Comparison of ENCODE assay signal across 1 fruit fly cellular context in the genomic region with DNA sequence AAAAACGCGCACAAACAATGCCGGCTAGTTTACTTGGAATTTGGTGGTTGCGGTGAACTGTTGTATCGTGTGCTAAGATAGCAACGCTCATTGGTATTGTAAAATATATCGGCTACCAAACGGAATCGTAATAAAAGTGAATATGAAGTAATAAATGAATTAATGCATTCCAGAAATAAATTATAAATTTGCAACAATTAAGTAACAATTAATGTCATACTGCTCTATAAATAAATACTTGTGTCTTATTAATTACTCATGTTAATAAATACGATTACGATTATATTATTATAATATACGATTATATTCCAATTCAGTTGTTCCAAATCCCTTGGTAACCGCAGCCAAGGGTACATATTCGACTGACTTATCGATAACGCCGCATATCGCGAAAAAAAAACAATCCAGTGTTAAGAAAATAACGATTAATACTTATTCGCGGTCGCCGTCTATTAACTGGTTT.
TF ChIP-seq lines count a peak whose summit lies in the region.

Gene SmD1 (minus strand): TSS at position 62 of the 463 bp plus-strand sequence.
Gene Ptp69D (plus strand): TSS at position 396 of the 463 bp plus-strand sequence.

TF ChIP-seq in whole organism, embryonic, 481 proteins besides CTCF, POLR2A, EP300 and RAD21 (continued from another document):
- no peak for TF ChIP-seq hth (optimal IDR thresholded peaks at IDR 0.05; lab: Kevin White, UChicago)
- peak; percentile 85 for TF ChIP-seq CG14860 (GFP tag; IDR thresholded peaks at IDR 0.05; lab: Robert Waterston, UW; ENCODE audit: partially characterized antibody)
- TF ChIP-seq gfzf (GFP tag; optimal IDR thresholded peaks at IDR 0.05; lab: Kevin White, UChicago): peak; percentile 7
- TF ChIP-seq pzg (GFP tag; optimal IDR thresholded peaks at IDR 0.05; lab: Kevin White, UChicago): peak; percentile 55
- TF ChIP-seq sna (GFP tag; IDR thresholded peaks at IDR 0.05; lab: Robert Waterston, UW; ENCODE audit: partially characterized antibody): peak; percentile 81
- TF ChIP-seq Ets97D (GFP tag; optimal IDR thresholded peaks at IDR 0.05; lab: Kevin White, UChicago): peak; percentile 2
- TF ChIP-seq nerfin-2 (GFP tag; IDR thresholded peaks at IDR 0.05; lab: Robert Waterston, UW; ENCODE audit: partially characterized antibody): peak; percentile 55
- TF ChIP-seq Dbx (GFP tag; IDR thresholded peaks at IDR 0.05; lab: Robert Waterston, UW): no peak
- peak; percentile 94 for TF ChIP-seq BEAF-32 (GFP tag; optimal IDR thresholded peaks at IDR 0.05; lab: Kevin White, UChicago)
- TF ChIP-seq CG4617 (GFP tag; optimal IDR thresholded peaks at IDR 0.05; lab: Kevin White, UChicago; ENCODE audit: borderline replicate concordance): peak; percentile 22
- no peak for TF ChIP-seq CG11456 (GFP tag; IDR thresholded peaks at IDR 0.05; lab: Robert Waterston, UW)
- TF ChIP-seq CG2712 (tag; optimal IDR thresholded peaks at IDR 0.05; lab: Kevin White, UChicago): peak; percentile 58
- peak; percentile 81 for TF ChIP-seq CG10267 (tag; optimal IDR thresholded peaks at IDR 0.05; lab: Kevin White, UChicago)
- no peak for TF ChIP-seq CkIIα-i1 (GFP tag; IDR thresholded peaks at IDR 0.05; lab: Robert Waterston, UW)
- TF ChIP-seq CG2116 (GFP tag; optimal IDR thresholded peaks at IDR 0.05; lab: Kevin White, UChicago): peak; percentile 83
- peak; percentile 77 for TF ChIP-seq ssp (GFP tag; IDR thresholded peaks at IDR 0.05; lab: Robert Waterston, UW)
- peak; percentile 62 for TF ChIP-seq bbx (GFP tag; IDR thresholded peaks at IDR 0.05; lab: Robert Waterston, UW; ENCODE audit: partially characterized antibody)
- no peak for TF ChIP-seq grn (GFP tag; optimal IDR thresholded peaks at IDR 0.05; lab: Kevin White, UChicago)
- TF ChIP-seq dmrt99B (tag; optimal IDR thresholded peaks at IDR 0.05; lab: Kevin White, UChicago): no peak
- TF ChIP-seq bigmax (GFP tag; optimal IDR thresholded peaks at IDR 0.05; lab: Kevin White, UChicago): peak; percentile 64
- peak; percentile 23 for TF ChIP-seq CG13424 (tag; optimal IDR thresholded peaks at IDR 0.05; lab: Kevin White, UChicago)
- TF ChIP-seq CG7839 (tag; optimal IDR thresholded peaks at IDR 0.05; lab: Kevin White, UChicago): no peak
- peak; percentile 20 for TF ChIP-seq CG8290 (GFP tag; optimal IDR thresholded peaks at IDR 0.05; lab: Kevin White, UChicago)
- no peak for TF ChIP-seq CG8290 (tag; optimal IDR thresholded peaks at IDR 0.05; lab: Kevin White, UChicago)
- TF ChIP-seq CG3995 (GFP tag; optimal IDR thresholded peaks at IDR 0.05; lab: Kevin White, UChicago): peak; percentile 26
- TF ChIP-seq inv (GFP tag; IDR thresholded peaks at IDR 0.05; lab: Robert Waterston, UW; ENCODE audit: partially characterized antibody): peak; percentile 82
- TF ChIP-seq CG8924 (tag; optimal IDR thresholded peaks at IDR 0.05; lab: Kevin White, UChicago): peak; percentile 67
- no peak for TF ChIP-seq CG7745 (tag; optimal IDR thresholded peaks at IDR 0.05; lab: Kevin White, UChicago)
- peak; percentile 7 for TF ChIP-seq PHDP (tag; optimal IDR thresholded peaks at IDR 0.05; lab: Kevin White, UChicago)
- no peak for TF ChIP-seq CG3163 (GFP tag; optimal IDR thresholded peaks at IDR 0.05; lab: Kevin White, UChicago)
- TF ChIP-seq CG15514 (GFP tag; optimal IDR thresholded peaks at IDR 0.05; lab: Kevin White, UChicago): peak; percentile 65
- peak; percentile 86 for TF ChIP-seq Sin3A (optimal IDR thresholded peaks at IDR 0.05; lab: Kevin White, UChicago)
- TF ChIP-seq Opbp (GFP tag; IDR thresholded peaks at IDR 0.05; lab: Robert Waterston, UW; ENCODE audit: partially characterized antibody): peak; percentile 70; the same call in 2 of the 3 replicates
- TF ChIP-seq nmo (GFP tag; optimal IDR thresholded peaks at IDR 0.05; lab: Kevin White, UChicago): peak; percentile 68
- TF ChIP-seq HmgZ (tag; optimal IDR thresholded peaks at IDR 0.05; lab: Kevin White, UChicago): peak; percentile 0
- no peak for TF ChIP-seq disco-r (GFP tag; optimal IDR thresholded peaks at IDR 0.05; lab: Kevin White, UChicago)
- no peak for TF ChIP-seq CG2889 (GFP tag; IDR thresholded peaks at IDR 0.05; lab: Robert Waterston, UW)
- peak; percentile 9 for TF ChIP-seq B-H2 (GFP tag; optimal IDR thresholded peaks at IDR 0.05; lab: Kevin White, UChicago)
- peak; percentile 78 for TF ChIP-seq CG13287 (GFP tag; IDR thresholded peaks at IDR 0.05; lab: Robert Waterston, UW; ENCODE audit: partially characterized antibody)
- TF ChIP-seq Dll (GFP tag; IDR thresholded peaks at IDR 0.05; lab: Robert Waterston, UW; ENCODE audit: partially characterized antibody): peak; percentile 88
- peak; percentile 12; the same call in 1 of the 2 replicates for TF ChIP-seq E2f2 (GFP tag; IDR thresholded peaks at IDR 0.05; lab: Robert Waterston, UW)
- TF ChIP-seq CG12391 (tag; optimal IDR thresholded peaks at IDR 0.05; lab: Kevin White, UChicago): peak; percentile 66
- TF ChIP-seq Hey (tag; optimal IDR thresholded peaks at IDR 0.05; lab: Kevin White, UChicago): no peak
- peak; percentile 29 for TF ChIP-seq Hr3 (GFP tag; optimal IDR thresholded peaks at IDR 0.05; lab: Kevin White, UChicago)
- peak; percentile 65; the same call in 2 of the 3 replicates for TF ChIP-seq CG17361 (GFP tag; IDR thresholded peaks at IDR 0.05; lab: Robert Waterston, UW)
- TF ChIP-seq Dp (GFP tag; optimal IDR thresholded peaks at IDR 0.05; lab: Kevin White, UChicago): peak; percentile 12
- TF ChIP-seq GATAe (GFP tag; conservative IDR thresholded peaks at IDR 0.05; lab: Robert Waterston, UW): no peak
- 0 out of 2 replicates have a peak, but pooled peaks have one; percentile 25 for TF ChIP-seq MBD-R2 (GFP tag; IDR thresholded peaks at IDR 0.05; lab: Robert Waterston, UW)
- TF ChIP-seq CG16813 (GFP tag; IDR thresholded peaks at IDR 0.05; lab: Robert Waterston, UW; ENCODE audit: partially characterized antibody): peak; percentile 87
- TF ChIP-seq CG33557 (GFP tag; optimal IDR thresholded peaks at IDR 0.05; lab: Kevin White, UChicago): peak; percentile 13
- peak in 1 of 3 experiments; percentile 33 for TF ChIP-seq lola (GFP tag; optimal IDR thresholded peaks at IDR 0.05; lab: Kevin White, UChicago)
- TF ChIP-seq stwl (tag; optimal IDR thresholded peaks at IDR 0.05; lab: Kevin White, UChicago): peak; percentile 69
- TF ChIP-seq CG9797 (GFP tag; optimal IDR thresholded peaks at IDR 0.05; lab: Kevin White, UChicago): peak; percentile 32
- TF ChIP-seq CG14710 (tag; optimal IDR thresholded peaks at IDR 0.05; lab: Kevin White, UChicago): peak; percentile 72
- TF ChIP-seq Scr (GFP tag; IDR thresholded peaks at IDR 0.05; lab: Robert Waterston, UW; ENCODE audit: partially characterized antibody): peak; percentile 88
- TF ChIP-seq Stat92E (GFP tag; optimal IDR thresholded peaks at IDR 0.05; lab: Kevin White, UChicago): peak in 1 of 3 experiments; percentile 40
- peak; percentile 45 for TF ChIP-seq Sry-δ (GFP tag; optimal IDR thresholded peaks at IDR 0.05; lab: Kevin White, UChicago)
- TF ChIP-seq YL-1 (GFP tag; optimal IDR thresholded peaks at IDR 0.05; lab: Kevin White, UChicago): peak; percentile 24
- no peak for TF ChIP-seq CG6765 (GFP tag; optimal IDR thresholded peaks at IDR 0.05; lab: Kevin White, UChicago)
- TF ChIP-seq D19A (tag; optimal IDR thresholded peaks at IDR 0.05; lab: Kevin White, UChicago): peak; percentile 14
- TF ChIP-seq Xbp1 (GFP tag; optimal IDR thresholded peaks at IDR 0.05; lab: Kevin White, UChicago): peak; percentile 6
- TF ChIP-seq CG6654 (GFP tag; optimal IDR thresholded peaks at IDR 0.05; lab: Kevin White, UChicago): no peak
- peak; percentile 22 for TF ChIP-seq CG10147 (GFP tag; optimal IDR thresholded peaks at IDR 0.05; lab: Kevin White, UChicago)
- peak; percentile 32; the same call in 1 of the 3 replicates for TF ChIP-seq zen2 (GFP tag; IDR thresholded peaks at IDR 0.05; lab: Robert Waterston, UW; ENCODE audit: partially characterized antibody)
- TF ChIP-seq CG34224 (GFP tag; IDR thresholded peaks at IDR 0.05; lab: Robert Waterston, UW; ENCODE audit: partially characterized antibody): peak; percentile 44; the same call in 2 of the 3 replicates
- TF ChIP-seq vnd (GFP tag; IDR thresholded peaks at IDR 0.05; lab: Robert Waterston, UW; ENCODE audit: partially characterized antibody): peak; percentile 86
- TF ChIP-seq CG12659 (GFP tag; optimal IDR thresholded peaks at IDR 0.05; lab: Kevin White, UChicago): peak; percentile 87
- 0 out of 3 replicates have a peak, but pooled peaks have one; percentile 40 for TF ChIP-seq mld (GFP tag; IDR thresholded peaks at IDR 0.05; lab: Robert Waterston, UW; ENCODE audit: partially characterized antibody)
- no peak for TF ChIP-seq vvl (GFP tag; IDR thresholded peaks at IDR 0.05; lab: Robert Waterston, UW)
- peak; percentile 76; the same call in 2 of the 3 replicates for TF ChIP-seq CG6791 (GFP tag; IDR thresholded peaks at IDR 0.05; lab: Robert Waterston, UW; ENCODE audit: partially characterized antibody)
- TF ChIP-seq CG30403 (GFP tag; optimal IDR thresholded peaks at IDR 0.05; lab: Kevin White, UChicago): peak; percentile 3
- TF ChIP-seq H2.0 (GFP tag; IDR thresholded peaks at IDR 0.05; lab: Robert Waterston, UW): no peak
- peak; percentile 56 for TF ChIP-seq CG17186 (GFP tag; optimal IDR thresholded peaks at IDR 0.05; lab: Kevin White, UChicago)
- TF ChIP-seq hb (GFP tag; IDR thresholded peaks at IDR 0.05; lab: Robert Waterston, UW; ENCODE audit: partially characterized antibody): peak; percentile 73
- TF ChIP-seq sd (tag; optimal IDR thresholded peaks at IDR 0.05; lab: Kevin White, UChicago): peak; percentile 91
- no peak for TF ChIP-seq CG8944 (GFP tag; optimal IDR thresholded peaks at IDR 0.05; lab: Kevin White, UChicago)
- peak; percentile 77 for TF ChIP-seq amos (GFP tag; IDR thresholded peaks at IDR 0.05; lab: Robert Waterston, UW; ENCODE audit: partially characterized antibody)
- TF ChIP-seq row (GFP tag; IDR thresholded peaks at IDR 0.05; lab: Robert Waterston, UW): peak; percentile 88
- peak; percentile 90 for TF ChIP-seq pfk (GFP tag; optimal IDR thresholded peaks at IDR 0.05; lab: Kevin White, UChicago)
- peak; percentile 68 for TF ChIP-seq trem (tag; optimal IDR thresholded peaks at IDR 0.05; lab: Kevin White, UChicago)
- TF ChIP-seq Taf1 (GFP tag; IDR thresholded peaks at IDR 0.05; lab: Robert Waterston, UW): no peak
- peak; percentile 15 for TF ChIP-seq CG2120 (GFP tag; optimal IDR thresholded peaks at IDR 0.05; lab: Kevin White, UChicago)
- peak; percentile 99 for TF ChIP-seq CG1603 (tag; optimal IDR thresholded peaks at IDR 0.05; lab: Kevin White, UChicago)
- TF ChIP-seq tll (GFP tag; optimal IDR thresholded peaks at IDR 0.05; lab: Kevin White, UChicago): peak in 1 of 2 experiments; percentile 48
- TF ChIP-seq fd96Cb (tag; optimal IDR thresholded peaks at IDR 0.05; lab: Kevin White, UChicago): no peak
- TF ChIP-seq CG11723 (GFP tag; optimal IDR thresholded peaks at IDR 0.05; lab: Kevin White, UChicago): peak; percentile 47
- TF ChIP-seq crp (GFP tag; optimal IDR thresholded peaks at IDR 0.05; lab: Kevin White, UChicago): no peak
- TF ChIP-seq Med (GFP tag; lab: Kevin White, UChicago): no peak
- TF ChIP-seq rib (GFP tag; IDR thresholded peaks at IDR 0.05; lab: Robert Waterston, UW): no peak
- peak; percentile 60 for TF ChIP-seq phol (tag; optimal IDR thresholded peaks at IDR 0.05; lab: Kevin White, UChicago)
- peak; percentile 14 for TF ChIP-seq CG4820 (GFP tag; optimal IDR thresholded peaks at IDR 0.05; lab: Kevin White, UChicago)
- TF ChIP-seq CG9437 (GFP tag; optimal IDR thresholded peaks at IDR 0.05; lab: Kevin White, UChicago): peak; percentile 17
- peak; percentile 72 for TF ChIP-seq Dref (GFP tag; IDR thresholded peaks at IDR 0.05; lab: Robert Waterston, UW)
- TF ChIP-seq pnt (GFP tag; optimal IDR thresholded peaks at IDR 0.05; lab: Kevin White, UChicago): no peak
- peak; percentile 35 for TF ChIP-seq Max (GFP tag; optimal IDR thresholded peaks at IDR 0.05; lab: Kevin White, UChicago)
- no peak for TF ChIP-seq ftz-f1 (GFP tag; optimal IDR thresholded peaks at IDR 0.05; lab: Kevin White, UChicago)
- no peak for TF ChIP-seq Deaf1 (tag; optimal IDR thresholded peaks at IDR 0.05; lab: Kevin White, UChicago)
- TF ChIP-seq tna (GFP tag; IDR thresholded peaks at IDR 0.05; lab: Robert Waterston, UW; ENCODE audit: partially characterized antibody): peak; percentile 54; the same call in 1 of the 2 replicates
- TF ChIP-seq CG6175 (GFP tag; IDR thresholded peaks at IDR 0.05; lab: Robert Waterston, UW): no peak
- peak; percentile 14 for TF ChIP-seq hkb (optimal IDR thresholded peaks at IDR 0.05; lab: Kevin White, UChicago)
- TF ChIP-seq hkb (GFP tag; IDR thresholded peaks at IDR 0.05; lab: Robert Waterston, UW): no peak
- no peak for TF ChIP-seq CG12769 (tag; optimal IDR thresholded peaks at IDR 0.05; lab: Kevin White, UChicago)
- TF ChIP-seq CG12299 (tag; optimal IDR thresholded peaks at IDR 0.05; lab: Kevin White, UChicago): peak; percentile 10
- TF ChIP-seq sens-2 (GFP tag; IDR thresholded peaks at IDR 0.05; lab: Robert Waterston, UW): no peak
- TF ChIP-seq sqz (GFP tag; optimal IDR thresholded peaks at IDR 0.05; lab: Kevin White, UChicago): peak; percentile 72
- TF ChIP-seq Lhr (GFP tag; optimal IDR thresholded peaks at IDR 0.05; lab: Kevin White, UChicago): peak; percentile 39
